Worm (Caenorhabditis elegans) whole organism, early embryonic: ENCODE data around the gene cnt-1.

Experiments used
- tbx-11 ChIP-seq: fragments of 200-800 bp; sonication (Bioruptor generic); IDR thresholded peaks from 2 replicates; pipeline ENCODE4 v1.3.6; 2022; ENCODE audit warnings: missing genetic modification characterization, missing compliant biosample characterization
- tbx-37 ChIP-seq: fragments of 200-800 bp; sonication (Bioruptor generic); conservative IDR thresholded peaks from 2 replicates; pipeline ENCODE4 v1.3.6; 2022; ENCODE audit warnings: missing genetic modification reagents, missing genetic modification characterization, missing compliant biosample characterization

ce11 chrII:12050607-12051006, 38.1 kb downstream of the cnt-1 start:
- TF ChIP-seq tbx-37 (GFP tag; lab: Robert Waterston, UW) = no peak
- TF ChIP-seq tbx-11 (GFP tag; lab: Robert Waterston, UW) = no peak
